Worm (Caenorhabditis elegans) whole organism, L4/young adult: Measurements from ENCODE around the gene C47G2.4.

Source experiments
- W03F9.2 ChIP-seq: fragments of 150-350 bp; optimal IDR thresholded peaks from 2 replicates; lab custom pipeline; 2014; ENCODE audit warnings: missing biosample characterization, missing genetic modification characterization
- dao-5 ChIP-seq: sonication (generic microtip); optimal IDR thresholded peaks from 2 replicates; lab custom pipeline; 2016; ENCODE audit warnings: missing genotype, missing genetic modification characterization, moderate library complexity, missing compliant biosample characterization
- him-1 ChIP-seq: sonication (generic microtip); optimal IDR thresholded peaks from 2 replicates; lab custom pipeline; 2016; ENCODE audit warnings: missing genotype, missing genetic modification reagents, missing genetic modification characterization, missing compliant biosample characterization

Gene C47G2.4

ce11 chrII:11307953-11308352 is 14.5 kb upstream of the C47G2.4 start:
- TF ChIP-seq dao-5 (no peak), him-1 (tag; lab: Kevin White, UChicago) (no peak)

- TF ChIP-seq dao-5 (no peak), him-1 (tag; lab: Kevin White, UChicago) (no peak)
These were observed 13.9 kb upstream of the C47G2.4 start for ce11 chrII:11307332-11307731.

DNA sequence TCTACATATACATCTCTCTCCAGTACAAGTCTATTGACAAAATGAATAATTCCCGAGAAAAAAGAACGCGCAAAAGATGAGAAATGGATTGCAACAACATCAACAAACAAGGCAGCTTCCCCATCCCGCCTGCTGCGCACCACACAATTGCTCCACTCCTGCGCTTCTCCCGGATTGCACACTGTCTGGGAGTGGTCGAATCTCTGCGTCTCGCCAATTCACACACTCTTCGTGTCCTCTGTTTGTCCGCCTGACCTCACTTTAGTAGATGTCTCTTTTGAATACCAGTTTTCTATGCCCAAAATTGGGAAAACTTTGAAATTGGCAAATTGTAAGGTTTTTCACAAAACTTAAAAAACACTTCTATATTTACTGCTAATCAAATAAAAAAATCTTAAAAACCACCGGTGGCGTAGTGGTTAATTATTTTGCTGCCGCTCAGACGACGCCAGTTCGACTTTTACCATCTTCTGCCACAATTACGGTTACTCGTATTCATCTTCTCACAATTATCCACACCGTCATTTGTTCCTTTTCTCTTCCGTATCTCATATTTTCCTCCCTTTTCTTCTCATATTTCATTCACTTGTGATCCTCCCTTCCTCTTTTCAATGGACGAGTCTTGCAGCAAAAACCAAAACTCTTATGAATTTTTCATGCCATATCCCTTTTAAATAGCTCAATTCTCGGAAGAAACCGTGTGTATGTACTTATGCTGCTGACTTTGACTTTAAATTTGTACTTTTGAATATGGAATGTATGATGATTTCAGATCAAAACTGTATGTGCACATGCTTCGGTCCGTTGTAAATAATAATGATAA is 12.4 kb upstream of the C47G2.4 start, which contains the start of gene rsf-1:
rsf-1 (plus strand) TSS at position 773 of the 823 bp plus-strand sequence.
- TF ChIP-seq dao-5, result no peak
- TF ChIP-seq W03F9.2, result no peak
- no peak for TF ChIP-seq him-1 (tag; lab: Kevin White, UChicago)

DNA sequence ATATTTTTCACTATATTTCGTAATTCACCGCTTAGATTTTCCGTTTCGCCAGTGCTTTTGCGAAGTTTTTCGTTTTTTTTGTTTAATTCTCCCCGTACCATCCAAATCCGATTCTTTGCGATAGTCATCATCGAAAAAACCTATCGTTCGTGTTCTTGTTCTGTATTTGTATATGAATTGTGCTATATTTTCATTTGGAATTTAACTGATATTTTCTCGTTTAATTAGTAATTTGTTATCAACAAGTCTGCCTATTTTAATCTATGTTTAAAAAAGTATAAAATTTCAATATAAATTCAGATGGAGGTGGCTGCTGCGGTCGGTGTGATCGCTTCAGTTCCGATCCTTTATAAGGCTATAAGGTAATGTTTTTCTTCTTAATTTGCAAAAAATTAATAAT is 9.2 kb upstream of the C47G2.4 start, which contains the start of gene samp-1:
samp-1 (plus strand) TSS at position 301 of the 400 bp plus-strand sequence.
- no peak for TF ChIP-seq dao-5
- TF ChIP-seq him-1 (tag; lab: Kevin White, UChicago), result no peak
- TF ChIP-seq W03F9.2, result no peak

DNA sequence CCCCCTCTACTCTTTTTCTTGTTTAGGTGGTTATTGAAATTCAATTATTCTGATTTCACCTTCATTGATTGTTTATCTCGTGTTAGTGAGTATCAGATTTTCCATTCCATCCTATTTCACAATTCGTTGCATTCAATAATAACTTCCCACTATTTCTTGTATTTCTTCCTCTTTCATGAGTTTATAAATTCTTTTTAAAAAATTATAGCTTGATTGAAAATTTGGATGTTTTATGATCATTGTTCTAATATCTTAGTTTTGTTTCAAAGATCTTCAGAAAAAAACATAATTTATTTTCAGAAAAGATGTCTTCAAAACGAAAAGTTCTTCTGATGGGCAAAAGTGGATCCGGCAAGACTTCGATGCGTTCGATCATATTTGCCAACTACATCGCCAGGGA is 7.7 kb upstream of the C47G2.4 start, which contains the start of gene raga-1:
raga-1 (plus strand) TSS at position 301 of the 400 bp plus-strand sequence.
- TF ChIP-seq W03F9.2 (no peak), him-1 (tag; lab: Kevin White, UChicago) (no peak), dao-5 (no peak)

DNA sequence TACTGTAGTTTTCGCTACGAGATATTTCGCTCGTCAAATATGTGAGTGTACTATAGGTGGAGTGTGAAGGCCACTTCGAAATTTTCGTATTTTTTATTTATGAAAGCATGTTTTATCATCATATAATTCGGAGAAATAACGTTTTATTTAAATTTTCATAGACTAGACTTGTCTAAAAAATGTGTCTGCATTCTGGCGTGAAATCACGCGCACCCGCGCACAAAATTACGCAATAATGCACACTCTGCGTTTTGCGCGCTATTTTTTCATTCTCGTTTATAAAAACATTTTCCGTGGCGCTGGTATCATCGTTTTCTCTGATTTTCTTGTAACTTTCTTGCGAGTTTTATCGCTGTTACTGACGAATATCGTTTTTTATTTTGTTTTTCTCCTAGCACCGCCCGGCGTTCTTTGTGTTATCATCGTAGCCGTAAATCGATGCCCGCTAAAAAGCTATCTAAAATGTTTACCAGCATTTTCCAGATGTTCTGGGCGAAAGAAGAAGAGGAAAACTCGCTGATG is 3.9 kb upstream of the C47G2.4 start, which contains the start of gene saps-1:
saps-1 (plus strand) TSS at position 472 of the 522 bp plus-strand sequence.
- no peak for TF ChIP-seq dao-5
- peak; percentile 31 for TF ChIP-seq W03F9.2

DNA sequence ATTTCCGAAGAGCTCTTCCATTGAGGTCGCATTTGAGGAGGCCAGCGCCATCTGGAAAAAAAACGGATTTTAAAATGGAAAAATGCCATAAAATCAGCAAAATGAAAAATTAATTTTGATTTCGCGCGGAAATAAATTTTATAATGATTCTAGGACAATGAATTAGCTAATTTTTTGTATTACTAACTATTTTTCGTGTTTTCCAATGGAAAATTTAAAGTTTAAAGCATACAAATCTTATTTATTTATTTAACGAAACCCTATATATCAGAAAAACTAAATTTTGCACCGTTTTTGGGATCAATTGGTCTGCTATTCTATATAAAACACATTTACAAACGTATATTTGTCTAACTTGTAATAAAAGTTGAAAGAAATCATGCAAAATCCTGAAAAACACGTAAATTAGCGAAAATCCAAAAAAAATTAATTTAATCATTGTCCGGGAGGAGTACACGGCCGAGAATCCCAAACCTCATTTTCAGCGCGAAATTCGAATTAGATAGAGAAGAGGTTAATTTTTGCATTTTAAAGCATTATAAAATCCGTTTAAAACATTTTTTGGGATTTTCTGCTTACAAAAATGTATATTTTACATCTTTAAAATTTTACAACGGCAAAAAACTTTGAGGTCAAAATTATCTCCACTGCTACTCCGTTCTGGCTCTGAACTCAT is 3.2 kb downstream of the C47G2.4 start, which contains the start of gene C47G2.3:
C47G2.3 (minus strand) TSS at position 51 of the 676 bp plus-strand sequence.
- TF ChIP-seq W03F9.2 (peak; percentile 71), him-1 (tag; lab: Kevin White, UChicago) (peak; percentile 5), dao-5 (no peak)

- TF ChIP-seq him-1 (tag; lab: Kevin White, UChicago) (no peak), W03F9.2 (no peak)
These were observed 5.3 kb downstream of the C47G2.4 start for ce11 chrII:11288148-11288547.

DNA sequence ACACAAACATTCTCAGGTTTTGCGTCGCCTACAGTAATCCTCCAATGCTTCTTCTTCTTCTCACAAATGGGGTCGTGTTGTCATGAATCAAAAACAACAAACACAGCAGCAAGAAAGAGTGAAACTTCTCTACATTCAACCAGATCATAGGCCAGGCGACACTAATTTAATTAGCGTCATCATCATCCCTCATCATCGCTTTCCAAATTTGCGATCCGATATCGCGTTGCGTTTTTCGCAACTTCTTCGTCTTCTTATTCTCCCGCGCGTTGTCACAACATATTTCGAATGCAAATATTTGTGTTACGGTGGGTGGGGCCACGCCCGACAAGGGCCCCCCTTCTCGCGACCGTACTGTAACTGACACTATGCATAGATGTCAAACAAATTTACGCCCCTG is 7.0 kb downstream of the C47G2.4 start:
- no peak for TF ChIP-seq W03F9.2
- TF ChIP-seq dao-5, result no peak
- TF ChIP-seq him-1 (tag; lab: Kevin White, UChicago), result no peak

- TF ChIP-seq dao-5, result no peak
These were observed 8.0 kb downstream of the C47G2.4 start for ce11 chrII:11285282-11285933.

DNA sequence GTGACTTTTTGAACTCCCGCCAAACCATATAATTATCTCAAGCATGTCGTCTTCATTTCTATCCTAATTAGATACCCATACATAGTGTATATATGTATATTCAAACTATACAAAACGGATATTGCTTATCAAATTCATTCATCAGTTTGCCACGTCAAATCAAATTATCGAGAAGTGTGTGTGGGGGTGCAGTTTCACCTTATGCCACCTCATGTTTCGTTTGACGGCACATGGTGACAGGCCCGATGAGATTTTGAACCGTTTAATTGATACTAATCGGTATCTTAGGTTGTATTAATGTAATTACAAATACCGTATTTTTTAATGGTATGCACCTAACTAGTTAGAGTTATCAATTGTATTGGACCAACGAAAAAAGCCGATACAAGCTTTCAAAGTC is 8.7 kb downstream of the C47G2.4 start:
- no peak for TF ChIP-seq W03F9.2
- no peak for TF ChIP-seq him-1 (tag; lab: Kevin White, UChicago)
- TF ChIP-seq dao-5, result no peak

ce11 chrII:11283803-11284202 is 9.6 kb downstream of the C47G2.4 start:
- no peak for TF ChIP-seq dao-5
- TF ChIP-seq W03F9.2, result no peak
- no peak for TF ChIP-seq him-1 (tag; lab: Kevin White, UChicago)

- TF ChIP-seq W03F9.2 (no peak), him-1 (tag; lab: Kevin White, UChicago) (no peak), dao-5 (no peak)
These were observed 10.4 kb downstream of the C47G2.4 start for ce11 chrII:11283013-11283412.

DNA sequence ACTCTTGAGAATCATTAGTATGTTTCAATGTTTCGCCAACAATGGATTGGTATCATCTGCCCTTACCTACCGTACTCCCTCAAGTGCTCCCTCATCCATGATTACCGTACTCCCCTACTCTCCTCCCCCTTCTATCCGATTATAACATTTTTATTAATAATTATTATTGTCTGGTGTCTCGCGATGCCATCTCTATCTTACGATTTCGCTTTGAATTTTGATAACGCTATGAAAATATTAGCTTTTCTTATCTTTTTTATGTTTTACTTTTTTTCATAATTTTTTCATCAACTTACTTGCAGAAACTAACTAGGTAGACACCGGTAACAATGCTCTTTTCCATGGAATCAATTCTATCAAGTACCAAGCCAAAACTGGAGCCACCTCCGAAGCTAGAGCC is 11.7 kb downstream of the C47G2.4 start, which contains the start of gene unc-130:
unc-130 (plus strand) TSS at position 301 of the 400 bp plus-strand sequence.
- TF ChIP-seq W03F9.2 (no peak), dao-5 (no peak), him-1 (tag; lab: Kevin White, UChicago) (no peak)
